Worm (Caenorhabditis elegans): Measurements from ENCODE around the gene aqp-7.

DNA sequence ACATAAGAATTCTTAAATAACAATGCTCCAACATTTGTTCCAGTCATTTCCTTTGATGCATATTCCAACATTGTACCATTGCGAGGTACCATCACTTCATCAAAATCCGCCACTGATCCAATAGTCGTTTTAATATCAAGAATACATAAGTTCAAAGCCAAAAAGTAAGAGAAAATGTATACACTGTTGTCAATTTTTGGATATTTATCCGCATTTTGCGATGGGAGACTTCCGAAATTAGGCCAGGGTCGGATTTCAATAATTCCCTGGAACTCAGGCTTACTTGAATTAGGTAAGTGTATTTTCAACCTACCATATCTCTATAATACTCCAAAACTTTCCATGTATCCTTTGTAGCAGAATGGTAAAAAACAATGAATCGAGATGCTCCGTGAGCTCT is 9.3 kb downstream of the aqp-7 start, which contains the start of gene M02F4.2:
- TF ChIP-seq ztf-11 (tag; optimal IDR thresholded peaks at IDR 0.05) (no peak), elt-3 (tag; optimal IDR thresholded peaks at IDR 0.05) (no peak), nhr-23 (tag; optimal IDR thresholded peaks at IDR 0.05) (no peak), nfya-1 (tag; optimal IDR thresholded peaks at IDR 0.05; ENCODE audit: insufficient read depth) (no peak), nhr-77 (tag; optimal IDR thresholded peaks at IDR 0.05) (no peak), lin-15B (tag; optimal IDR thresholded peaks at IDR 0.05) (no peak)
